Worm (Caenorhabditis elegans) whole organism, midembryonic: Measurements from ENCODE around the gene peli-1.

Experiments used
- flt-1 ChIP-seq: fragments of 200-800 bp; sonication (Bioruptor generic); IDR thresholded peaks from 2 replicates; pipeline ENCODE4 v1.3.6; 2022; ENCODE audit warnings: missing genetic modification characterization, missing compliant biosample characterization
- med-1 ChIP-seq: sonication (generic microtip); optimal IDR thresholded peaks from 2 replicates; lab custom pipeline; 2017; ENCODE audit warnings: missing genetic modification characterization, mild to moderate bottlenecking, missing compliant biosample characterization, antibody characterized with exemption, missing genetic modification reagents; ENCODE audit not compliant: insufficient read depth
- ref-1 ChIP-seq: fragments of 200-800 bp; sonication (Bioruptor generic); conservative IDR thresholded peaks from 2 replicates; pipeline ENCODE4 v1.3.6; 2022; ENCODE audit warnings: missing genetic modification reagents, missing genetic modification characterization, missing compliant biosample characterization
- tab-1 ChIP-seq: fragments of 200-800 bp; sonication (Bioruptor generic); IDR thresholded peaks from 2 replicates; pipeline ENCODE4 v1.3.6; 2022; ENCODE audit warnings: missing genetic modification characterization, missing compliant biosample characterization
- ztf-23 ChIP-seq: fragments of 200-800 bp; sonication (Bioruptor generic); IDR thresholded peaks from 2 replicates; pipeline ENCODE4 v1.3.6; 2022; ENCODE audit warnings: missing genetic modification reagents, missing genetic modification characterization, missing compliant biosample characterization
- ztf-29 ChIP-seq: fragments of 200-800 bp; sonication (Bioruptor generic); IDR thresholded peaks from 2 replicates; pipeline ENCODE4 v1.3.6; 2022; ENCODE audit warnings: missing genetic modification reagents, missing genetic modification characterization, missing compliant biosample characterization

DNA sequence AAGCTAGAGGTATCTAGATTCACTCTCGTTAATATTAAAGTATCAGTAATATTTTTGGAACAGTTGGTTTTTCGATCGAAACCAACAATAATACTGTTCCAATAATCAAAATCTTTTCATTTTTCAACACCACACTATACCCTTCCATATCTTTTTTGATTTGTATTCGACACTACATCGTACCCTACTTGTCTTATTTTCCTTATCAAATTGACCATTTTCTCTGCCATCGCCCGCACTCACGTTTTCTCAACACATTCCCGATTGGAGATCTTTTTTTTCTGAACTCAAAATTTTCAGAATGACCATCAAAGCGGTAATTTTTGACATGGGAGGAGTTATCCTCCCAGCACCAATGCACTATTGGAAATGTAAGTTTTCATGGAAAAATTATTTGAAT, 41.9 kb downstream of the peli-1 start, which contains the start of gene acds-10:
- TF ChIP-seq flt-1, result no peak
- TF ChIP-seq ztf-23, result no peak
- TF ChIP-seq tab-1 (GFP tag; lab: Robert Waterston, UW), result no peak
- TF ChIP-seq med-1 (GFP tag; lab: Kevin White, UChicago), result no peak
- TF ChIP-seq ztf-29 (GFP tag; lab: Robert Waterston, UW), result no peak
- TF ChIP-seq ref-1, result no peak
